Fruit fly (Drosophila melanogaster): ENCODE results near the gene Tengl2.

The Tengl2 gene

DNA sequence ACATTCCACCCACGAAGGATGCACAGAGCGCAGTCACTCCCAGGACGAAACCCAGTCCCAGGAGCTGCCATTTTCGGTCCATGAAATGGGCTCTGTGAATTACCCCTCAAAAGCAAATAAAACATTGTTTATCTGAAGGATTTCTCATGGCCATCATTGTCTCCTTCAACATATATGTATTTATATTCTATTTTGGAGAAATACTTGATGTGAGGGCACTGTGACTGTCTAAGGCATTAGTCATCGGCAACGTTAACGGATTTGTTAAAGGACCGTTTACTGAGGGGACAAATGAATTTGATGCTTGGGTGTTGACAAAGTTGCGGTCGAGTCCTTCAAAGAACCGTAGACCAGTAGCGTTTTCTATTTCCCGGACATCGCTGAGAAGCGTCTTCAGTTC lies at the start of gene Tengl2:
Gene Tengl2, minus strand, starts transcription at position 101 of the 400 bp plus-strand sequence.
- no peak for TF ChIP-seq cwo (GFP tag; optimal IDR thresholded peaks at IDR 0.05)
- TF ChIP-seq CG17361 (GFP tag; IDR thresholded peaks at IDR 0.05) = no peak
- no peak for TF ChIP-seq CHES-1-like (GFP tag; optimal IDR thresholded peaks at IDR 0.05)
- TF ChIP-seq CG15479 (GFP tag; optimal IDR thresholded peaks at IDR 0.05) = no peak
- no peak for TF ChIP-seq CG11504 (tag; optimal IDR thresholded peaks at IDR 0.05)
- no peak for TF ChIP-seq chn (GFP tag; optimal IDR thresholded peaks at IDR 0.05)
- TF ChIP-seq E2f2 (GFP tag; IDR thresholded peaks at IDR 0.05) = no peak
- TF ChIP-seq slbo (GFP tag; IDR thresholded peaks at IDR 0.05) = no peak

DNA sequence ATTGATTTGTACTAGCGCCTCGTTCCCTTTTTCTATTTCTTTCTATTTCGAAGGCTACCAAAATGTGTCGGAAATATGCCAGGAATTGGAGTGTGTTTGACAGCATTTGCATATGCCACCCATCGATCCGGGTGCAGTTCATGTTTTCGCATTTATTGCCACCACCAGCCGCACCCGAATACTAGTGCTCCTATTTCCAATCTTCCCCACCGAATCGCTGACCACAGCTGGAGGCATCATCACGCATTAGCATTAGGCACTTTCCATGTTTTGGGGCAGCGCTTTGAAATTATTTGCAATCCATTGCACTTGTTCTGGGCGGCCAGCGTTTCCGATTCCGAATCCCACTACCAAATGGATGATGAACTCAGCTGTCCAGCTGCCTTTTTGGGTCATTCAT lies 48.6 kb upstream of the Tengl2 start, which contains the start of gene CG42658:
Gene CG42658, minus strand, starts transcription at position 101 of the 400 bp plus-strand sequence.
- no peak for TF ChIP-seq CG1529 (GFP tag; optimal IDR thresholded peaks at IDR 0.05)
- no peak for TF ChIP-seq Camta (GFP tag; optimal IDR thresholded peaks at IDR 0.05)
- no peak for TF ChIP-seq gsb (GFP tag; IDR thresholded peaks at IDR 0.05)
- no peak for TF ChIP-seq gce (GFP tag; IDR thresholded peaks at IDR 0.05)
- no peak for TF ChIP-seq Fer3 (tag; optimal IDR thresholded peaks at IDR 0.05)
- no peak for TF ChIP-seq ewg (GFP tag; optimal IDR thresholded peaks at IDR 0.05)
- no peak for TF ChIP-seq Hr3 (GFP tag; optimal IDR thresholded peaks at IDR 0.05)

DNA sequence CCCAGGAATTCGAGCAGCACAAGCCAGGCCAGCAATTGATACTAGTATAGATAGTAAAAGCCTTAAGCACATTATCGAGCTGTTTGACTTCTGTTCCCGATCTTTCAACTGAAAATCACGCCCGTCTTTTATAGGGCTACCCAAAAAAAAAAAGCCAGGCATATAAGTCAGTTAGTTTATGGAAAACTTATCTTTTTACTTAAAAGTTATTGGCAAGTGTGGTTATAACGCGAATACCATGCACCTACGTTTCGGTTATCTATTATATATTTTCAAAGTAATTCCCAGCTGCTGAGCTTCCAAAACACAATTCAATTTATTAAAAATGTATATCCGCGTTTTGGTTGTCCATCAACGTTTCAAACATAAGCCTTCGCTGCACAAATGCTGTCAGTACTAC lies 47.6 kb upstream of the Tengl2 start, which contains the start of gene CG31681:
Gene CG31681, minus strand, starts transcription at position 101 of the 400 bp plus-strand sequence.
- no peak for TF ChIP-seq CG11695 (GFP tag; IDR thresholded peaks at IDR 0.05)
- TF ChIP-seq sima (GFP tag; optimal IDR thresholded peaks at IDR 0.05) = no peak
- TF ChIP-seq CG3838 (GFP tag; optimal IDR thresholded peaks at IDR 0.05) = no peak
- TF ChIP-seq CkIIα-i1 (GFP tag; IDR thresholded peaks at IDR 0.05) = no peak
- TF ChIP-seq CG12219 (GFP tag; optimal IDR thresholded peaks at IDR 0.05) = no peak
- TF ChIP-seq CTCF (GFP tag; optimal IDR thresholded peaks at IDR 0.05) = no peak
- no peak for TF ChIP-seq tin (GFP tag; optimal IDR thresholded peaks at IDR 0.05)
- TF ChIP-seq CG17829 (tag; optimal IDR thresholded peaks at IDR 0.05) = no peak
- no peak for TF ChIP-seq hb (GFP tag; IDR thresholded peaks at IDR 0.05; ENCODE audit: partially characterized antibody)
- TF ChIP-seq CG1792 (GFP tag; optimal IDR thresholded peaks at IDR 0.05) = no peak
- no peak for TF ChIP-seq gsb-n (tag; optimal IDR thresholded peaks at IDR 0.05)
- TF ChIP-seq row (GFP tag; IDR thresholded peaks at IDR 0.05) = no peak
- TF ChIP-seq CG11456 (GFP tag; IDR thresholded peaks at IDR 0.05) = no peak
- TF ChIP-seq Hsf (GFP tag; optimal IDR thresholded peaks at IDR 0.05) = no peak
- TF ChIP-seq NfI (GFP tag; optimal IDR thresholded peaks at IDR 0.05) = no peak
- TF ChIP-seq Usf (GFP tag; optimal IDR thresholded peaks at IDR 0.05) = no peak
- no peak for TF ChIP-seq exex (tag; optimal IDR thresholded peaks at IDR 0.05)
- no peak for TF ChIP-seq E2f2 (GFP tag; IDR thresholded peaks at IDR 0.05)
- no peak for TF ChIP-seq shn (GFP tag; optimal IDR thresholded peaks at IDR 0.05)
- no peak for TF ChIP-seq Asciz (GFP tag; optimal IDR thresholded peaks at IDR 0.05)

- no peak for TF ChIP-seq CG6272 (GFP tag; IDR thresholded peaks at IDR 0.05)
- TF ChIP-seq CrebB (tag; optimal IDR thresholded peaks at IDR 0.05) = no peak
- no peak for TF ChIP-seq CG34376 (GFP tag; optimal IDR thresholded peaks at IDR 0.05)
- TF ChIP-seq zfh1 (GFP tag; IDR thresholded peaks at IDR 0.05) = no peak
- TF ChIP-seq CG31441 (GFP tag; IDR thresholded peaks at IDR 0.05) = no peak
- TF ChIP-seq CG10654 (GFP tag; optimal IDR thresholded peaks at IDR 0.05) = no peak
- TF ChIP-seq Ada2b (GFP tag; IDR thresholded peaks at IDR 0.05) = no peak
- TF ChIP-seq HLH4C (GFP tag; IDR thresholded peaks at IDR 0.05; ENCODE audit: partially characterized antibody) = no peak
- TF ChIP-seq CG34224 (GFP tag; IDR thresholded peaks at IDR 0.05; ENCODE audit: partially characterized antibody) = no peak
- TF ChIP-seq Rfx (GFP tag; IDR thresholded peaks at IDR 0.05) = no peak
- TF ChIP-seq ERR (GFP tag; optimal IDR thresholded peaks at IDR 0.05) = no peak
- no peak for TF ChIP-seq oc (tag; optimal IDR thresholded peaks at IDR 0.05)
- TF ChIP-seq Bgb (GFP tag; IDR thresholded peaks at IDR 0.05; ENCODE audit: partially characterized antibody) = no peak
- TF ChIP-seq peb (GFP tag; IDR thresholded peaks at IDR 0.05) = no peak
- no peak for TF ChIP-seq stwl (tag; optimal IDR thresholded peaks at IDR 0.05)
- no peak for TF ChIP-seq CG12942 (GFP tag; optimal IDR thresholded peaks at IDR 0.05)
- no peak for TF ChIP-seq tap (tag; optimal IDR thresholded peaks at IDR 0.05)
Observed at dm6 chr2L:2284863-2285262, 45.7 kb upstream of the Tengl2 start, which contains the start of gene CG4271. Gene CG4271, plus strand, starts transcription at chr2L:2285163.
